Fruit fly (Drosophila melanogaster): ENCODE measurements around the gene CG1722.

DNA sequence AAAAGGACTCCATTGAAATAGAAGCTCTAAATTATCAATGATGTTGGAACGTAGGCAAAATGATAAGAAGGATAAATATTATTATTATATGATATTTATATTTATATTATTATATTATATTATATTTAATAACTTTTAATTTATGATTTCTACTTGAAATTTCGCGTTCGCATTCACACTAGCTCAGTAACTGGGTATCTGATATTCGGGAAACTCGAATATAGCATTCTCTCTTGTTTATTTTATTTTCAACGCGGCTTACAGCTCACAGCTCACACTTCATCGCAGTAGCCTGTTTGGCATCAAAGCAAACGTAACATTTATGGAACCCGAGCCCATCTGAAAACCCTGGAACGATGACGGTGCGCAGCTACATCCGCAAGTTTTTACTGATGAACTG, 34.1 kb upstream of the CG1722 start, which contains the start of gene CG1494:
- TF ChIP-seq h (GFP tag; optimal IDR thresholded peaks at IDR 0.05) (no peak), psq (GFP tag; optimal IDR thresholded peaks at IDR 0.05) (no peak), HLH106 (tag; optimal IDR thresholded peaks at IDR 0.05) (no peak), Hr78 (GFP tag; optimal IDR thresholded peaks at IDR 0.05) (no peak)

All from whole organism, wandering third instar larva.